Worm (Caenorhabditis elegans) whole organism, mixed stage, embryonic: Measurements from ENCODE around the gene ZC132.3.
"Not testable (repeated sequence)": the region's sequence is repeated elsewhere in the genome, so short reads cannot be mapped to it uniquely, and the experiment has no call there.

ENCODE experiments used
- bed-3 ChIP-seq: fragments of 200-800 bp; sonication (Bioruptor generic); optimal IDR thresholded peaks from 3 replicates; lab custom pipeline; 2018; ENCODE audit warnings: mild to moderate bottlenecking, missing genetic modification characterization, moderate library complexity, missing compliant biosample characterization
- blmp-1 ChIP-seq: fragments of 150-350 bp; optimal IDR thresholded peaks from 2 replicates; lab custom pipeline; 2014; ENCODE audit warnings: missing biosample characterization, missing genetic modification characterization
- ceh-39 ChIP-seq: fragments of 150-350 bp; optimal IDR thresholded peaks from 2 replicates; lab custom pipeline; 2014; ENCODE audit warnings: missing biosample characterization, missing genetic modification characterization
- ceh-43 ChIP-seq: fragments of 200-800 bp; sonication (Bioruptor generic); optimal IDR thresholded peaks from 2 replicates; lab custom pipeline; 2018; ENCODE audit warnings: mild to moderate bottlenecking, missing genetic modification characterization, moderate library complexity, missing compliant biosample characterization
- ceh-83 ChIP-seq: fragments of 200-800 bp; sonication (Bioruptor generic); optimal IDR thresholded peaks from 2 replicates; lab custom pipeline; 2018; ENCODE audit warnings: mild to moderate bottlenecking, missing genetic modification characterization, missing compliant biosample characterization
- ces-1 ChIP-seq: fragments of 150-350 bp; optimal IDR thresholded peaks from 2 replicates; lab custom pipeline; 2014; ENCODE audit warnings: missing biosample characterization, missing genetic modification reagents, missing genetic modification characterization
- cnd-1 ChIP-seq: fragments of 200-800 bp; sonication (Bioruptor generic); optimal IDR thresholded peaks from 2 replicates; lab custom pipeline; 2018; ENCODE audit warnings: mild to moderate bottlenecking, missing genetic modification characterization, missing compliant biosample characterization
- drap-1 ChIP-seq: fragments of 200-800 bp; sonication (Bioruptor generic); optimal IDR thresholded peaks from 3 replicates; lab custom pipeline; 2018; ENCODE audit warnings: mild to moderate bottlenecking, missing genetic modification characterization, missing compliant biosample characterization
- elt-1 ChIP-seq: sonication (generic microtip); optimal IDR thresholded peaks from 2 replicates; lab custom pipeline; 2017; ENCODE audit warnings: missing genetic modification characterization, mild to moderate bottlenecking, missing compliant biosample characterization, antibody characterized with exemption, moderate library complexity, borderline replicate concordance; ENCODE audit not compliant: insufficient read depth
- elt-3 ChIP-seq: fragments of 150-350 bp; optimal IDR thresholded peaks from 2 replicates; lab custom pipeline; 2014; ENCODE audit warnings: missing biosample characterization, missing genetic modification characterization
- lin-32 ChIP-seq: fragments of 200-800 bp; sonication (Bioruptor generic); optimal IDR thresholded peaks from 2 replicates; lab custom pipeline; 2018; ENCODE audit warnings: mild to moderate bottlenecking, missing genetic modification characterization, missing compliant biosample characterization
- mab-5 ChIP-seq: fragments of 150-350 bp; optimal IDR thresholded peaks from 2 replicates; lab custom pipeline; 2014; ENCODE audit warnings: missing biosample characterization, missing genetic modification characterization
- mep-1 ChIP-seq: fragments of 150-350 bp; optimal IDR thresholded peaks from 2 replicates; lab custom pipeline; 2017; ENCODE audit warnings: missing biosample characterization, missing genetic modification reagents, missing genetic modification characterization, inconsistent platforms
- nhr-12 ChIP-seq: fragments of 150-350 bp; optimal IDR thresholded peaks from 2 replicates; lab custom pipeline; 2014; ENCODE audit warnings: missing biosample characterization, missing genetic modification characterization
- nhr-2 ChIP-seq: fragments of 150-350 bp; optimal IDR thresholded peaks from 2 replicates; lab custom pipeline; 2014; ENCODE audit warnings: missing biosample characterization, missing genetic modification characterization
- nhr-237 ChIP-seq: fragments of 150-350 bp; optimal IDR thresholded peaks from 2 replicates; lab custom pipeline; 2014; ENCODE audit warnings: missing biosample characterization, missing genetic modification characterization
- nhr-76 ChIP-seq: sonication (generic microtip); optimal IDR thresholded peaks from 2 replicates; lab custom pipeline; 2017; ENCODE audit warnings: missing biosample characterization, missing genetic modification characterization
- sem-2 ChIP-seq: fragments of 200-800 bp; sonication (Bioruptor generic); optimal IDR thresholded peaks from 2 replicates; lab custom pipeline; 2018; ENCODE audit warnings: mild to moderate bottlenecking, missing genetic modification characterization, missing compliant biosample characterization
- snpc-4 ChIP-seq: fragments of 150-350 bp; optimal IDR thresholded peaks from 2 replicates; lab custom pipeline; 2014; ENCODE audit warnings: missing biosample characterization, missing genetic modification characterization
- sptf-1 ChIP-seq: sonication (generic microtip); optimal IDR thresholded peaks from 2 replicates; lab custom pipeline; 2017; ENCODE audit warnings: mild to moderate bottlenecking, missing genetic modification characterization, moderate library complexity, missing compliant biosample characterization
- tbx-8 ChIP-seq: fragments of 200-800 bp; sonication (Bioruptor generic); optimal IDR thresholded peaks from 2 replicates; lab custom pipeline; 2018; ENCODE audit warnings: mild to moderate bottlenecking, missing genetic modification characterization, moderate library complexity, missing compliant biosample characterization
- unc-120 ChIP-seq: sonication (generic microtip); optimal IDR thresholded peaks from 2 replicates; lab custom pipeline; 2017; ENCODE audit warnings: missing genetic modification characterization, missing compliant biosample characterization; ENCODE audit not compliant: poor library complexity, severe bottlenecking
- unc-39 ChIP-seq: fragments of 150-350 bp; optimal IDR thresholded peaks from 2 replicates; lab custom pipeline; 2014; ENCODE audit warnings: missing biosample characterization, missing genetic modification characterization
- unc-62 ChIP-seq: fragments of 150-350 bp; optimal IDR thresholded peaks from 2 replicates; lab custom pipeline; 2014; ENCODE audit warnings: missing biosample characterization, missing genetic modification reagents, missing genetic modification characterization
- ztf-11 ChIP-seq: fragments of 150-350 bp; optimal IDR thresholded peaks from 2 replicates; lab custom pipeline; 2014; ENCODE audit warnings: missing biosample characterization, missing genetic modification characterization

The ZC132.3 gene

ce11 chrV:4293425-4293824 is 6.2 kb downstream of the ZC132.3 start, which contains the start of gene srh-194:
srh-194 (minus strand) TSS chrV:4293525.
- TF ChIP-seq nhr-12; unc-62 (GFP tag; lab: Kevin White, UChicago); ces-1 (GFP tag; lab: Kevin White, UChicago): not testable (repeated sequence)

- not testable (repeated sequence) for TF ChIP-seq bed-3 (GFP tag; lab: Kevin White, UChicago); lin-32 (GFP tag; lab: Kevin White, UChicago); cnd-1 (tag; lab: Kevin White, UChicago)
Observed at ce11 chrV:4290093-4290492, 9.5 kb downstream of the ZC132.3 start, which contains the start of gene srh-193. srh-193 (minus strand) TSS chrV:4290193.

- not testable (repeated sequence) for TF ChIP-seq ceh-83; sptf-1 (tag; lab: Kevin White, UChicago); bed-3 (GFP tag; lab: Kevin White, UChicago)
- TF ChIP-seq, all 35 proteins: peak for 0; not testable (repeated sequence) for 35
Observed at ce11 chrV:4284737-4285136, 14.9 kb downstream of the ZC132.3 start, which contains the start of gene srt-19. srt-19 (plus strand) TSS chrV:4285037.

DNA sequence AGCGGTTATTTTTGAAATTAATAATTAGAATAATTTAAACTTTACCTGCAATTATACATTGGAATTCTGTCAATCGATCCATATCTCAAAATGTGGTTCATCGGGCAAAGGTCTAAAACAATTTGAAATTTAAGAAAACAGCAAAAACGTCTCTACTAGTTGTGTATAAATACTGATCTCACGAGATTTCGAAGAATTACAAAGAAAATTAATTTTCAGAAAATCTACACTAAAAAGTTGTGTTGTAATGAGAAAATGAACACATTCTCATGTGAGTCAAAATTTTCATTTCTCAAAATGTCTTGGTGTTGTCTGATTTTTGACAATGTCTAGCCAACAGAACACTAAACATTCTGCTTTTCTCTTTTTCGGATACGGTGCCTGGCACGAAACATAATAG is 17.9 kb downstream of the ZC132.3 start, which contains the start of gene srt-37:
TSS of gene srt-37 (minus strand) at position 101 of the 400 bp plus-strand sequence.
- TF ChIP-seq elt-3 (tag; lab: Kevin White, UChicago); mep-1; nhr-12: not testable (repeated sequence)

ce11 chrV:4278735-4279134 is 20.9 kb downstream of the ZC132.3 start, which contains the start of gene srt-20:
srt-20 (minus strand) TSS chrV:4278835.
- TF ChIP-seq sptf-1 (tag; lab: Kevin White, UChicago); tbx-8 (GFP tag; lab: Kevin White, UChicago); drap-1 (GFP tag; lab: Kevin White, UChicago): not testable (repeated sequence)

ce11 chrV:4273372-4273771 is 26.3 kb downstream of the ZC132.3 start:
- no peak for TF ChIP-seq ztf-11 (tag; lab: Kevin White, UChicago)
- no peak for TF ChIP-seq unc-62 (GFP tag; lab: Kevin White, UChicago)
- no peak for TF ChIP-seq ceh-83
- no peak for TF ChIP-seq nhr-76 (tag; lab: Kevin White, UChicago)
- no peak for TF ChIP-seq nhr-237 (tag; lab: Kevin White, UChicago)
- no peak for TF ChIP-seq nhr-12
- TF ChIP-seq, all 35 proteins: peak for 0

DNA sequence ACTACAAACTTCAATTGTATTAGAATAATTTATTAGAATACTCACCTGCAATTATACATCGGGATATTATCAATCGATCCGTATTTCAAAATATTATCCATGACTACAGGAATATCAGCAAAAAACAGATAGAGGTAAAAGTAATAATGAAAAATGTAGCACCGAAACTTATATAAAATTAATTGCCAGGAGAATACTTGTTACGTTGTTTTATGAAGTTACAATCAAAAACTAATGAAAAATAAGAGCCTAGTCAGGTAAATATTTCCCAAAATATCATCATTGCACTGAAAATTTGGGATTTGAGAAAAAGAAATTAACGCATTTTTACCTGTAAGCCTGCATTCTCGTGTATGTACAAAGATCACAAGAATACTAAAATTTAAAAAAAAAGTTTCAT is 28.4 kb downstream of the ZC132.3 start, which contains the start of gene srt-38:
TSS of gene srt-38 (minus strand) at position 101 of the 400 bp plus-strand sequence.
- not testable (repeated sequence) for TF ChIP-seq unc-62 (GFP tag; lab: Kevin White, UChicago); sem-2 (GFP tag; lab: Kevin White, UChicago); ztf-11 (tag; lab: Kevin White, UChicago)
- TF ChIP-seq, all 35 proteins: peak for 0; not testable (repeated sequence) for 35

ce11 chrV:4268213-4268612 is 31.4 kb downstream of the ZC132.3 start, which contains the start of gene srt-36:
srt-36 (minus strand) TSS chrV:4268313.
- not testable (repeated sequence) for TF ChIP-seq nhr-2, unc-39, snpc-4 (tag; lab: Kevin White, UChicago)
- TF ChIP-seq, all 35 proteins: peak for 0; not testable (repeated sequence) for 35

DNA sequence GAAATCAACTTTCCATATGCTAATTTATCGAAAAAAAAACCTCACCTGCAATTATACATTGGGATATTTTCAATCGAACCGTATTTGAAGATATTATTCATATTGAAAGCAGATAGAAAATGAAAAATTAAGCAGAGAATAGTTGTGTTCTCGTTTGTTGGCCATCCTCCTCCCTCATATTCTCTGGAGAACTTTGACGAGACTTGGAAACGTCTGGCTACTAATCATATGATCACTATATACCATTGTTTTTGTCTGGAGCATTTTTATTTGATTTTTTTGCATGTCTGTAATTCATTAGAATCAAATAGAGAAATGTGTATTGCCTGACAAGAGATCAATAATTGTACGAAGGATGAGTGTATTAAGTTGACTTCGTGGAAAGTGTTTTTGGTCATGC is 35.1 kb downstream of the ZC132.3 start, which contains the start of gene srt-35:
TSS of gene srt-35 (minus strand) at position 101 of the 400 bp plus-strand sequence.
- no peak for TF ChIP-seq drap-1 (GFP tag; lab: Kevin White, UChicago)
- no peak for TF ChIP-seq unc-120 (tag; lab: Kevin White, UChicago)
- TF ChIP-seq ceh-39 (tag; lab: Kevin White, UChicago) = no peak
- TF ChIP-seq elt-1 (tag; lab: Kevin White, UChicago) = no peak
- no peak for TF ChIP-seq mab-5 (tag; lab: Kevin White, UChicago)
- no peak for TF ChIP-seq ceh-43 (GFP tag; lab: Kevin White, UChicago)
- TF ChIP-seq blmp-1 (tag; lab: Kevin White, UChicago) = no peak
